Worm (Caenorhabditis elegans) whole organism, L4/young adult: ENCODE measurements around the gene col-163.

Experiments
- W03F9.2 ChIP-seq: fragments of 150-350 bp; optimal IDR thresholded peaks from 2 replicates; lab custom pipeline; 2014; ENCODE audit warnings: missing biosample characterization, missing genetic modification characterization
- him-1 ChIP-seq: sonication (generic microtip); optimal IDR thresholded peaks from 2 replicates; lab custom pipeline; 2016; ENCODE audit warnings: missing genotype, missing genetic modification reagents, missing genetic modification characterization, missing compliant biosample characterization

- no peak for TF ChIP-seq him-1
- TF ChIP-seq W03F9.2, result no peak
These were observed 38.4 kb downstream of the col-163 start, which contains the start of gene Y44A6B.3 for ce11 chrV:20638344-20638743.
